Fruit fly (Drosophila melanogaster) whole organism, prepupa: ENCODE data around the gene Ets97D.
A peak's percentile ranks its signal among the peaks of the same experiment; 100 is the strongest.

Experiments used
- Blimp-1 ChIP-seq: fragments of 200-800 bp; sonication (Bioruptor generic); optimal IDR thresholded peaks from 3 replicates; lab custom pipeline; 2017; ENCODE audit warnings: missing biosample characterization, missing genetic modification characterization, mild to moderate bottlenecking, moderate library complexity, missing genetic modification reagents
- CG10669 ChIP-seq: fragments of 200-800 bp; sonication (Bioruptor generic); optimal IDR thresholded peaks from 3 replicates; lab custom pipeline; 2018; ENCODE audit warnings: missing biosample characterization, mild to moderate bottlenecking, missing genetic modification characterization, moderate library complexity
- CG11294 ChIP-seq: fragments of 200-800 bp; sonication (Bioruptor generic); IDR thresholded peaks from 2 replicates; pipeline ENCODE4 v1.3.6; 2022; ENCODE audit warnings: missing biosample characterization, missing genetic modification characterization
- CG15336 ChIP-seq: fragments of 200-800 bp; sonication (Bioruptor generic); IDR thresholded peaks from 2 replicates; pipeline ENCODE4 v1.3.6; 2022; ENCODE audit warnings: missing biosample characterization, missing genetic modification characterization
- CG1621 ChIP-seq: fragments of 200-800 bp; sonication (Bioruptor generic); optimal IDR thresholded peaks from 3 replicates; lab custom pipeline; 2018; ENCODE audit warnings: missing biosample characterization, mild to moderate bottlenecking, missing genetic modification characterization
- CG16779 ChIP-seq: fragments of 200-800 bp; sonication (Bioruptor generic); optimal IDR thresholded peaks from 3 replicates; lab custom pipeline; 2017; ENCODE audit warnings: missing biosample characterization, mild to moderate bottlenecking, missing genetic modification characterization
- CG3032 ChIP-seq: fragments of 200-800 bp; optimal IDR thresholded peaks from 2 replicates; lab custom pipeline; 2019; ENCODE audit warnings: missing biosample characterization, mild to moderate bottlenecking, missing genetic modification characterization, moderate library complexity
- CG31627 ChIP-seq: fragments of 200-800 bp; sonication (Bioruptor generic); optimal IDR thresholded peaks from 3 replicates; lab custom pipeline; 2016; ENCODE audit warnings: missing biosample characterization, missing genetic modification characterization
- CG34406 ChIP-seq: fragments of 200-800 bp; sonication (Bioruptor generic); optimal IDR thresholded peaks from 3 replicates; lab custom pipeline; 2016; ENCODE audit warnings: missing biosample characterization, missing genetic modification characterization
- CG6163 ChIP-seq: fragments of 200-800 bp; sonication (Bioruptor generic); IDR thresholded peaks from 3 replicates; pipeline ENCODE4 v1.3.6; 2022; ENCODE audit warnings: missing biosample characterization, missing genetic modification characterization
- CG6276 ChIP-seq: fragments of 200-800 bp; sonication (Bioruptor generic); optimal IDR thresholded peaks from 2 replicates; lab custom pipeline; 2017; ENCODE audit warnings: missing biosample characterization, mild to moderate bottlenecking, missing genetic modification characterization
- CG6792 ChIP-seq: fragments of 200-800 bp; sonication (Bioruptor generic); optimal IDR thresholded peaks from 3 replicates; lab custom pipeline; 2016; ENCODE audit warnings: missing biosample characterization, missing genetic modification characterization
- CG6808 ChIP-seq: fragments of 200-800 bp; sonication (Bioruptor generic); optimal IDR thresholded peaks from 3 replicates; lab custom pipeline; 2017; ENCODE audit warnings: missing biosample characterization, missing genetic modification characterization, mild to moderate bottlenecking, moderate library complexity, missing genetic modification reagents
- CG7368 ChIP-seq: fragments of 200-800 bp; sonication (Bioruptor generic); optimal IDR thresholded peaks from 3 replicates; lab custom pipeline; 2016; ENCODE audit warnings: missing biosample characterization, missing genetic modification characterization
- CG8319 ChIP-seq: fragments of 200-800 bp; sonication (Bioruptor generic); optimal IDR thresholded peaks from 3 replicates; lab custom pipeline; 2016; ENCODE audit warnings: missing biosample characterization, missing genetic modification characterization
- CG8632 ChIP-seq: fragments of 200-800 bp; sonication (Bioruptor generic); optimal IDR thresholded peaks from 3 replicates; lab custom pipeline; 2016; ENCODE audit warnings: missing biosample characterization, missing genetic modification characterization
- CG9139 ChIP-seq: fragments of 200-800 bp; sonication (Bioruptor generic); optimal IDR thresholded peaks from 3 replicates; lab custom pipeline; 2017; ENCODE audit warnings: missing biosample characterization, mild to moderate bottlenecking, missing genetic modification characterization
- Eip93F ChIP-seq: fragments of 200-800 bp; sonication (Bioruptor generic); optimal IDR thresholded peaks from 2 replicates; lab custom pipeline; 2016; ENCODE audit warnings: missing biosample characterization, mild to moderate bottlenecking, missing genetic modification characterization
- Ets21C ChIP-seq: fragments of 200-800 bp; sonication (Bioruptor generic); optimal IDR thresholded peaks from 3 replicates; lab custom pipeline; 2016; ENCODE audit warnings: missing biosample characterization, missing genetic modification characterization
- Ets96B ChIP-seq: fragments of 200-800 bp; optimal IDR thresholded peaks from 2 replicates; lab custom pipeline; 2019; ENCODE audit warnings: missing biosample characterization, mild to moderate bottlenecking, missing genetic modification characterization, moderate library complexity
- Gug ChIP-seq: fragments of 200-800 bp; sonication (Bioruptor generic); IDR thresholded peaks from 2 replicates; pipeline ENCODE4 v1.3.6; 2022; ENCODE audit warnings: missing biosample characterization, missing genetic modification characterization
- Hr38 ChIP-seq: sonication (Bioruptor generic); optimal IDR thresholded peaks from 2 replicates; lab custom pipeline; 2016; ENCODE audit warnings: missing biosample characterization, missing genetic modification characterization
- Hr39 ChIP-seq: fragments of 200-800 bp; sonication (Bioruptor generic); optimal IDR thresholded peaks from 2 replicates; lab custom pipeline; 2016; ENCODE audit warnings: missing biosample characterization, missing genetic modification characterization
- Hr4 ChIP-seq: fragments of 200-800 bp; sonication (Bioruptor generic); optimal IDR thresholded peaks from 3 replicates; lab custom pipeline; 2016; ENCODE audit warnings: missing biosample characterization, missing genetic modification characterization
- Lpt ChIP-seq: fragments of 200-800 bp; sonication (Bioruptor generic); optimal IDR thresholded peaks from 3 replicates; lab custom pipeline; 2016; ENCODE audit warnings: missing biosample characterization, missing genetic modification characterization
- Met ChIP-seq: fragments of 200-800 bp; sonication (Bioruptor generic); optimal IDR thresholded peaks from 3 replicates; lab custom pipeline; 2016; ENCODE audit warnings: missing biosample characterization, missing genetic modification characterization
- OdsH ChIP-seq: fragments of 200-800 bp; sonication (Bioruptor generic); optimal IDR thresholded peaks from 3 replicates; lab custom pipeline; 2016; ENCODE audit warnings: missing biosample characterization, missing genetic modification characterization
- Sox102F ChIP-seq: fragments of 200-800 bp; sonication (Bioruptor generic); optimal IDR thresholded peaks from 2 replicates; lab custom pipeline; 2016; ENCODE audit warnings: missing biosample characterization, mild to moderate bottlenecking, missing genetic modification characterization
- Sox14 ChIP-seq: fragments of 200-800 bp; sonication (Bioruptor generic); optimal IDR thresholded peaks from 3 replicates; lab custom pipeline; 2016; ENCODE audit warnings: missing biosample characterization, missing genetic modification characterization
- Sox15 ChIP-seq: fragments of 200-800 bp; sonication (Bioruptor generic); optimal IDR thresholded peaks from 3 replicates; lab custom pipeline; 2016; ENCODE audit warnings: missing biosample characterization, missing genetic modification characterization
- acj6 ChIP-seq: fragments of 200-800 bp; sonication (Bioruptor generic); optimal IDR thresholded peaks from 3 replicates; lab custom pipeline; 2016; ENCODE audit warnings: missing biosample characterization, missing genetic modification characterization
- dac ChIP-seq: fragments of 200-800 bp; sonication (Bioruptor generic); optimal IDR thresholded peaks from 2 replicates; lab custom pipeline; 2017; ENCODE audit warnings: missing biosample characterization, mild to moderate bottlenecking, missing genetic modification characterization
- dsx ChIP-seq: fragments of 200-800 bp; optimal IDR thresholded peaks from 3 replicates; lab custom pipeline; 2019; ENCODE audit warnings: missing biosample characterization, mild to moderate bottlenecking, missing genetic modification characterization, moderate library complexity; ENCODE audit not compliant: poor library complexity, severe bottlenecking
- eg ChIP-seq: fragments of 200-800 bp; sonication (Bioruptor generic); IDR thresholded peaks from 3 replicates; pipeline ENCODE4 v1.3.6; 2022; ENCODE audit warnings: missing biosample characterization, missing genetic modification characterization
- esn ChIP-seq: fragments of 200-800 bp; sonication (Bioruptor generic); optimal IDR thresholded peaks from 2 replicates; lab custom pipeline; 2016; ENCODE audit warnings: missing biosample characterization, mild to moderate bottlenecking, missing genetic modification characterization, moderate library complexity
- fkh ChIP-seq: fragments of 200-800 bp; sonication (Bioruptor generic); optimal IDR thresholded peaks from 3 replicates; lab custom pipeline; 2017; ENCODE audit warnings: missing biosample characterization, mild to moderate bottlenecking, missing genetic modification characterization, moderate library complexity
- lz ChIP-seq: fragments of 200-800 bp; sonication (Bioruptor generic); optimal IDR thresholded peaks from 3 replicates; lab custom pipeline; 2016; ENCODE audit warnings: missing biosample characterization, missing genetic modification characterization
- net ChIP-seq: fragments of 200-800 bp; sonication (Bioruptor generic); optimal IDR thresholded peaks from 3 replicates; lab custom pipeline; 2016; ENCODE audit warnings: missing biosample characterization, missing genetic modification characterization
- salr ChIP-seq, 2 experiments: fragments of 200-800 bp; sonication (Bioruptor generic); optimal IDR thresholded peaks; 3 replicates each; lab custom pipeline; 2016 to 2018; ENCODE audit warnings: missing biosample characterization in 2 of 2, missing genetic modification characterization in 2 of 2, mild to moderate bottlenecking in 1 of 2
- ss ChIP-seq, 2 experiments: fragments of 200-800 bp; sonication (Bioruptor generic); optimal IDR thresholded peaks; 2 replicates in 1 of 2; 3 replicates in 1 of 2; lab custom pipeline; 2017 to 2018; ENCODE audit warnings: mild to moderate bottlenecking in 2 of 2, missing biosample characterization in 2 of 2, missing genetic modification characterization in 2 of 2, moderate library complexity in 1 of 2
- topi ChIP-seq: fragments of 200-800 bp; sonication (Bioruptor generic); optimal IDR thresholded peaks from 3 replicates; lab custom pipeline; 2016; ENCODE audit warnings: missing biosample characterization, missing genetic modification characterization

Gene Ets97D

dm6 chr3R:26953478-26953874 is 40.8 kb upstream of the Ets97D start (continued):
- TF ChIP-seq CG7368 (GFP tag; lab: Kevin White, UChicago) (peak; percentile 94), CG1621 (peak; percentile 94), lz (GFP tag; lab: Kevin White, UChicago) (peak; percentile 77), CG3032 (tag; lab: Kevin White, UChicago) (peak; percentile 92), Hr39 (GFP tag; lab: Kevin White, UChicago) (peak; percentile 75), Sox14 (peak; percentile 93), dsx (peak; percentile 86), CG15336 (GFP tag; lab: Robert Waterston, UW) (peak; percentile 96), Lpt (GFP tag; lab: Kevin White, UChicago) (peak; percentile 89), CG6808 (GFP tag; lab: Kevin White, UChicago) (peak; percentile 87), CG8632 (GFP tag; lab: Kevin White, UChicago) (peak; percentile 78), Sox15 (GFP tag; lab: Kevin White, UChicago) (peak; percentile 88), CG9139 (GFP tag; lab: Kevin White, UChicago) (peak; percentile 28), ss (GFP tag; optimal IDR thresholded peaks at IDR 0.05; lab: Kevin White, UChicago) (peak in 1 of 2 experiments; percentile 68), CG6792 (GFP tag; lab: Kevin White, UChicago) (peak; percentile 81), acj6 (GFP tag; lab: Kevin White, UChicago) (peak; percentile 94), Hr38 (GFP tag; lab: Kevin White, UChicago) (peak; percentile 73), OdsH (peak; percentile 97), eg (GFP tag; lab: Robert Waterston, UW) (peak; percentile 93)

- no peak for TF ChIP-seq esn (GFP tag; lab: Kevin White, UChicago)
- TF ChIP-seq CG8319 = no peak
- no peak for TF ChIP-seq CG6792 (GFP tag; lab: Kevin White, UChicago)
- no peak for TF ChIP-seq CG34406 (GFP tag; lab: Kevin White, UChicago)
- no peak for TF ChIP-seq Ets21C (GFP tag; lab: Kevin White, UChicago)
- no peak for TF ChIP-seq topi (GFP tag; lab: Kevin White, UChicago)
- TF ChIP-seq, all 60 proteins: peak for 0
These were observed 40.3 kb upstream of the Ets97D start for dm6 chr3R:26952857-26953477.

DNA sequence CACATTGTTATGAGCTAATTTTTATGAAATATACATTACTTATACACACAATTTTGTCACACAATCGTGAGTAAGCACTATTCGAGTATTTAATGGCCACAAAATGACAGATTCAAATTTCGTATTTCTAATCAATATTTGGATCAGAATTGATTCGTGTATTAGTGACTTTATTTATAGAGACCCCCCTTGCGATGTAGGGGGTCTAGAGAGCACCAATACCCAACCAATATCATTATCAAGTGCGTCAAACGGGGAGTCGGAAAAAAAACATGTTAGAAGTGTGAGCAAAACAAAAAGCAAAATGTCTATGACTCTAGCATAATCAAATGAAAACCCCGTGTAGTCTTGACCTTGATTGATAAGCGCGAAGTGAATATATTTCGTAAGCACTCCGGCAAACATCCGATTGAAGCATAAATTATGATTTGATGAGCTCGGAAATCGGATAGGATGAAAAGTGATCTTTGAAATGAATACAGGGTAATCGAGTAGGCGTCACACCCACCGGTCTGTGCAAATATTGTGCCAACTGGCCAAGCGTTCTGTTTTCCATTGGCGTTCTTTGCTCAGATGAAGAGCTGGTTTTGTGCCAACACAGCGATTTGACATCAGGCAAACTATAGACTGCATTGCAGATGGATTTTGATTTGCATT is 39.6 kb upstream of the Ets97D start:
- no peak for TF ChIP-seq Gug (GFP tag; lab: Robert Waterston, UW)
- TF ChIP-seq net (GFP tag; lab: Kevin White, UChicago) = no peak
- TF ChIP-seq CG9139 (GFP tag; lab: Kevin White, UChicago) = no peak
- TF ChIP-seq Eip93F (GFP tag; lab: Kevin White, UChicago) = no peak
- TF ChIP-seq fkh (GFP tag; lab: Kevin White, UChicago) = peak; percentile 61

- no peak for TF ChIP-seq dac (GFP tag; lab: Kevin White, UChicago)
- peak; percentile 48 for TF ChIP-seq esn (GFP tag; lab: Kevin White, UChicago)
- peak; percentile 71 for TF ChIP-seq CG6808 (GFP tag; lab: Kevin White, UChicago)
- TF ChIP-seq acj6 (GFP tag; lab: Kevin White, UChicago) = no peak
- peak; percentile 76 for TF ChIP-seq CG9139 (GFP tag; lab: Kevin White, UChicago)
- no peak for TF ChIP-seq Ets21C (GFP tag; lab: Kevin White, UChicago)
- peak; percentile 72 for TF ChIP-seq CG6276 (GFP tag; lab: Kevin White, UChicago)
- no peak for TF ChIP-seq salr (GFP tag; optimal IDR thresholded peaks at IDR 0.05; lab: Kevin White, UChicago)
- TF ChIP-seq Sox102F (GFP tag; lab: Kevin White, UChicago) = no peak
- TF ChIP-seq CG6163 (GFP tag; lab: Robert Waterston, UW) = no peak
- TF ChIP-seq CG11294 (GFP tag; lab: Robert Waterston, UW) = no peak
- no peak for TF ChIP-seq Met (GFP tag; lab: Kevin White, UChicago)
- no peak for TF ChIP-seq Lpt (GFP tag; lab: Kevin White, UChicago)
- TF ChIP-seq ss (GFP tag; optimal IDR thresholded peaks at IDR 0.05; lab: Kevin White, UChicago) = peak; percentile 71 to 80
- no peak for TF ChIP-seq CG31627 (GFP tag; lab: Kevin White, UChicago)
- TF ChIP-seq CG10669 (GFP tag; lab: Kevin White, UChicago) = peak; percentile 33
- TF ChIP-seq CG34406 (GFP tag; lab: Kevin White, UChicago) = no peak
- TF ChIP-seq Hr38 (GFP tag; lab: Kevin White, UChicago) = no peak
- TF ChIP-seq Blimp-1 (GFP tag; lab: Kevin White, UChicago) = no peak
- TF ChIP-seq Hr4 (GFP tag; lab: Kevin White, UChicago) = no peak
- TF ChIP-seq Ets96B (tag; lab: Kevin White, UChicago) = no peak
- peak; percentile 70 for TF ChIP-seq Eip93F (GFP tag; lab: Kevin White, UChicago)
- peak; percentile 27 for TF ChIP-seq topi (GFP tag; lab: Kevin White, UChicago)
- peak; percentile 53 for TF ChIP-seq CG16779 (tag; lab: Kevin White, UChicago)
- no peak for TF ChIP-seq lz (GFP tag; lab: Kevin White, UChicago)
These were observed 34.7 kb upstream of the Ets97D start, which contains the start of gene Spag1 for dm6 chr3R:26947296-26947880. Spag1 (plus strand) TSS chr3R:26947830.
